1 fruit fly cellular context compared by ENCODE assay signal in the genomic region with DNA sequence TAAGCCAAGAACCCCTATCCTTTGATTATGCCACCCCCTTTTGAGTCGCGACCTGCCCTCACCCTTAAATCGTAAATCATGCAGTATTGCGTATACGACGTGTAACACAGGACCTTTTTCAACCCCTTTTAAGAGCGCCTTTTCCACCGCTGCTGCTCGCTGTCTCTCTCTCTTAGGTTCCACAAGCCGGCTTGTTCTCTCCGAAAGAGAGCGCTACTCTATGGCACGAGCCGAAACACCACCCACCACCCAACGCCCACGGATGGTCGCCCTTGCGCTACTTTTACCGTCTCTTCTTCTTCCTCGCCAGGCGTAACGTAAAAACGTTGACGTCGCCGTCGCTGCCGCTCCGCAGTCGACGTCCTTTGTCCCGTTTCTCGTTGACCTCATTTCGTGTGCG.
TF ChIP-seq lines count a peak whose summit lies in the region.

No protein-coding gene starts in this region.

TF ChIP-seq in whole organism, embryonic, 481 proteins besides CTCF, POLR2A, EP300 and RAD21 (continued from another document):
- no peak for TF ChIP-seq hkb (optimal IDR thresholded peaks at IDR 0.05; lab: Kevin White, UChicago)
- TF ChIP-seq hkb (GFP tag; IDR thresholded peaks at IDR 0.05; lab: Robert Waterston, UW) = no peak
- peak; percentile 42 for TF ChIP-seq CG15479 (GFP tag; optimal IDR thresholded peaks at IDR 0.05; lab: Kevin White, UChicago)
- TF ChIP-seq CG3065 (GFP tag; optimal IDR thresholded peaks at IDR 0.05; lab: Kevin White, UChicago) = no peak
- no peak for TF ChIP-seq sd (tag; optimal IDR thresholded peaks at IDR 0.05; lab: Kevin White, UChicago)
- TF ChIP-seq vnd (GFP tag; IDR thresholded peaks at IDR 0.05; lab: Robert Waterston, UW; ENCODE audit: partially characterized antibody) = no peak
- no peak for TF ChIP-seq stc (GFP tag; IDR thresholded peaks at IDR 0.05; lab: Robert Waterston, UW)
- peak; percentile 54; the same call in 2 of the 3 replicates for TF ChIP-seq z (GFP tag; IDR thresholded peaks at IDR 0.05; lab: Robert Waterston, UW)
- no peak for TF ChIP-seq CG1832 (GFP tag; optimal IDR thresholded peaks at IDR 0.05; lab: Kevin White, UChicago)
- TF ChIP-seq pros (GFP tag; optimal IDR thresholded peaks at IDR 0.05; lab: Kevin White, UChicago) = peak; percentile 65
- no peak for TF ChIP-seq bab2 (GFP tag; optimal IDR thresholded peaks at IDR 0.05; lab: Kevin White, UChicago)
- peak; percentile 78 for TF ChIP-seq CG11504 (tag; optimal IDR thresholded peaks at IDR 0.05; lab: Kevin White, UChicago)
- no peak for TF ChIP-seq tgo (GFP tag; IDR thresholded peaks at IDR 0.05; lab: Robert Waterston, UW)
- no peak for TF ChIP-seq hbn (GFP tag; IDR thresholded peaks at IDR 0.05; lab: Robert Waterston, UW; ENCODE audit: partially characterized antibody)
- 0 out of 2 replicates have a peak, but pooled peaks have one; percentile 19 for TF ChIP-seq CG11247 (GFP tag; IDR thresholded peaks at IDR 0.05; lab: Robert Waterston, UW)
- no peak for TF ChIP-seq ash1 (GFP tag; optimal IDR thresholded peaks at IDR 0.05; lab: Kevin White, UChicago)
- no peak for TF ChIP-seq Hr3 (GFP tag; optimal IDR thresholded peaks at IDR 0.05; lab: Kevin White, UChicago)
- TF ChIP-seq pnt (GFP tag; optimal IDR thresholded peaks at IDR 0.05; lab: Kevin White, UChicago) = no peak
- peak; percentile 82 for TF ChIP-seq CG17385 (GFP tag; optimal IDR thresholded peaks at IDR 0.05; lab: Kevin White, UChicago)
- TF ChIP-seq rib (GFP tag; IDR thresholded peaks at IDR 0.05; lab: Robert Waterston, UW) = no peak
- TF ChIP-seq CG15514 (GFP tag; optimal IDR thresholded peaks at IDR 0.05; lab: Kevin White, UChicago) = no peak
- TF ChIP-seq sna (GFP tag; IDR thresholded peaks at IDR 0.05; lab: Robert Waterston, UW; ENCODE audit: partially characterized antibody) = no peak
- no peak for TF ChIP-seq gcm2 (GFP tag; optimal IDR thresholded peaks at IDR 0.05; lab: Kevin White, UChicago)
- TF ChIP-seq dpn (GFP tag; optimal IDR thresholded peaks at IDR 0.05; lab: Kevin White, UChicago) = no peak
- no peak for TF ChIP-seq HLH54F (GFP tag; optimal IDR thresholded peaks at IDR 0.05; lab: Kevin White, UChicago)
